Worm (Caenorhabditis elegans): ENCODE measurements around the gene F53E2.2.
A peak's percentile ranks its signal among the peaks of the same experiment; 100 is the strongest.

Gene F53E2.2

DNA sequence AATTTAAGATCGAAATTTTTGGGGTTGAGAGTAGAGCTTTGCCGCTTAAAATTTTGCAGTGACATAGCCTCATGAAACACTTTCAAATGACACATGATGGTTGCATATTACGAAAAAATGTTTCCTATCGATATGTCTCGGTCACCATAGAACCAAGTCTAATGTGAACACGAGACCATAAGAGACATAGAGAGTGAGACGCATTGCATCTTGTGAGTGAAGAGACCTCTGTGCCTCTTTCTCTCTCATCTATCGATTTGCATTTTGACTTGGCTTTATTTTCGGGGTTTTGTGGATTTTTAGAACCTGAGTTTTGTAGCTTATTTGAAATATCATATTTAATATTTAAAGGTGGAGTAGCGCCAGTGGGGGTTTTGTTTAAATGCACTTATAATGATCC is 7.9 kb upstream of the F53E2.2 start:
- TF ChIP-seq nhr-2 (tag; optimal IDR thresholded peaks at IDR 0.05) (no peak), unc-120 (tag; optimal IDR thresholded peaks at IDR 0.05; ENCODE audit: poor library complexity, severe bottlenecking) (peak; percentile 23)

DNA sequence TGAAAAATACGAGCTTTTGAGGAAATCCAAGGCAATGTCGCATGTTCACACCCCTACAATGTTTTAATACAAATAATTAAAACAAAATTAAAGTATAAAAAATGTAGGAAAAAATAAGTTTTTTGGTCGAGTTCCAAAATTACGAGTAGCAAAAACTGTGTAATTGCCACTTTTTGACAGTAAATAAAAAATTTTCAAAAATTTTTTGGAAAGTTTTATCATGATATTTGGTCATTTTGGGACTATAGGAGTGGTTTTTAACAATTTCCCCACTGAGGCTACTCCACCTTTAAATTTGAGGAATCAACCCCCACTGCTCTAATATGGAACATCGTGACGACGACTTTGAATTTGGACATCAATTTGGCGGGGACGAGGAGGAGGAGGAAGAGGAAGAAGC is 7.4 kb upstream of the F53E2.2 start, which contains the start of gene gid-8:
Gene gid-8, plus strand, starts transcription at position 301 of the 400 bp plus-strand sequence.
- TF ChIP-seq ceh-83 (GFP tag; optimal IDR thresholded peaks at IDR 0.05) (no peak), hlh-1 (tag; optimal IDR thresholded peaks at IDR 0.05) (no peak), M03D4.4 (tag; optimal IDR thresholded peaks at IDR 0.05) (no peak), ham-2 (GFP tag; optimal IDR thresholded peaks at IDR 0.05) (no peak), drap-1 (GFP tag; optimal IDR thresholded peaks at IDR 0.05) (no peak), bed-3 (GFP tag; optimal IDR thresholded peaks at IDR 0.05) (no peak), sptf-1 (tag; optimal IDR thresholded peaks at IDR 0.05) (no peak), unc-120 (tag; optimal IDR thresholded peaks at IDR 0.05; ENCODE audit: poor library complexity, severe bottlenecking) (no peak), snpc-4 (tag; optimal IDR thresholded peaks at IDR 0.05) (no peak), sem-2 (GFP tag; optimal IDR thresholded peaks at IDR 0.05) (no peak), lsy-2 (tag; optimal IDR thresholded peaks at IDR 0.05) (no peak), pha-4 (tag; optimal IDR thresholded peaks at IDR 0.05) (no peak), unc-39 (tag; optimal IDR thresholded peaks at IDR 0.05) (no peak), ceh-39 (tag; optimal IDR thresholded peaks at IDR 0.05) (no peak), mab-5 (tag; optimal IDR thresholded peaks at IDR 0.05) (no peak), elt-1 (tag; optimal IDR thresholded peaks at IDR 0.05; ENCODE audit: borderline replicate concordance, insufficient read depth) (no peak), mep-1 (tag; optimal IDR thresholded peaks at IDR 0.05) (no peak), ceh-43 (GFP tag; optimal IDR thresholded peaks at IDR 0.05) (no peak), ztf-11 (tag; optimal IDR thresholded peaks at IDR 0.05) (no peak)

DNA sequence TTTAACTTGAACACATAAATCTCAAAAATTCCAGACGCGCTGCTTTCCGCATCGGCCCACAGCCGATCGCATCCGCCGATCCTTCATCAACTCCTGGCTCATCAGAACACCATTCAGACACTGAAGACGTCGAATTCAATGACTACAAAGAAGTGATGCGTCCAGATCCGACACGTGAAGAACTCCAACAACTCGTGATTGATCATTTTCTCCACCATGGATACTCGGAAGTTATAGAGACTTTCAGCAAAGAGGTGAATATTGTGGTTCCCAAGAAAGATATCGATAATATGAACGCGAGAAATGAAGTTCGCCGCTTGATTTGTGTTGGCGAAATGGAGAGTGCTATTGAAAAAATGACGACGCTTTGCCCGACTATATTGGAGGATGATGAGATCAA is 6.0 kb upstream of the F53E2.2 start:
- TF ChIP-seq pha-4 (tag; optimal IDR thresholded peaks at IDR 0.05) (no peak), nhr-76 (tag; optimal IDR thresholded peaks at IDR 0.05) (no peak), cnd-1 (tag; optimal IDR thresholded peaks at IDR 0.05) (no peak), flh-1 (GFP tag; optimal IDR thresholded peaks at IDR 0.05) (no peak), ham-2 (GFP tag; optimal IDR thresholded peaks at IDR 0.05) (no peak), drap-1 (GFP tag; optimal IDR thresholded peaks at IDR 0.05) (no peak), lin-32 (GFP tag; optimal IDR thresholded peaks at IDR 0.05) (no peak), mab-5 (tag; optimal IDR thresholded peaks at IDR 0.05) (no peak), ceh-83 (GFP tag; optimal IDR thresholded peaks at IDR 0.05) (no peak), mls-2 (tag; optimal IDR thresholded peaks at IDR 0.05) (no peak), unc-39 (tag; optimal IDR thresholded peaks at IDR 0.05) (no peak)

DNA sequence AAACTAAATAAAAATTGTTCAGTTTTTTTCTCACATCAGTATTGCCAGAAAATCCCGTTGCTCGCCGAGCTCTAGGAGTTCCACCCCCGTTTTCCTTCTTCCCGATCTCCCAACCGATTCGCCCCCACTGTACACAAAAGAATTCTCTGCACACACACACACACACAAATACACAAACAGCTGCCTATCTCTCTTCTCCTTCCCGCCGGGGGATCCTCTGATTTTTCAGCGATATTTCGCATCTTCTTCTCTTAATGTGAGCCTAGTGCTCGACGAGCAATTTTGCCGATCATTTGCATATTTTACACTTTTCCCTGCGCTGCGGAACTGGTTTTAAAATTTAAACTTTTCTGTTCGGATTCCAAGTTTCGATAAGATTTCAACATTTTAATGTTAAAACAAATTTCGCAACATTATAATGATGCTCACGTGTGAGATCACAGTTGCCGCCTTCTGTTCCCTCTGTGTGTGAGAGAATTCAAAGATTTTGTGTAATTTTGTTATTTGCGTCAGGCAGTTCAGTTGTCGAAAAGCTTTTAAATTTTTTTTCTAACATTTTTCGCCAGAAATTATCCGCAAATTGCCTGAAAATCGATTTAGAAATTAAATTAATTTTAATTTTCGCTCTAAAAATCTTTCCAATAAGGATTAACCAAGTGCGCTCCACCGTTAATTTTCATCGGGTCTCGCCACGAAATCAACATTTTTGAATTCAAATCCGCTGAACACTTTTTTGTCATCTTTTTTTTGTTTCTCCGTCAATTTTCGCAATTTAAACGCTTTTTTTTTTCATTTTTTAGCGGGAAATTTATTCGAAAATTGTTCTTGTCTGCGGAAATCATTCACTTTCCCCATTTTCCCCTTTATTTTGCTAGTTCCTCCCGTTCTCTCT is 3.6 kb upstream of the F53E2.2 start:
- TF ChIP-seq mep-1 (tag; optimal IDR thresholded peaks at IDR 0.05) (peak; percentile 64), unc-120 (tag; optimal IDR thresholded peaks at IDR 0.05; ENCODE audit: poor library complexity, severe bottlenecking) (peak; percentile 64), unc-62 (GFP tag; optimal IDR thresholded peaks at IDR 0.05) (peak; percentile 23), flh-1 (GFP tag; optimal IDR thresholded peaks at IDR 0.05) (no peak), nhr-2 (tag; optimal IDR thresholded peaks at IDR 0.05) (no peak), hlh-1 (tag; optimal IDR thresholded peaks at IDR 0.05) (peak; percentile 95), lsy-2 (tag; optimal IDR thresholded peaks at IDR 0.05) (peak; percentile 47), ceh-83 (GFP tag; optimal IDR thresholded peaks at IDR 0.05) (no peak), ceh-39 (tag; optimal IDR thresholded peaks at IDR 0.05) (no peak), pha-4 (tag; optimal IDR thresholded peaks at IDR 0.05) (peak; percentile 32), ces-1 (GFP tag; optimal IDR thresholded peaks at IDR 0.05) (peak; percentile 80), nhr-237 (tag; optimal IDR thresholded peaks at IDR 0.05) (peak; percentile 10), nhr-76 (tag; optimal IDR thresholded peaks at IDR 0.05) (no peak)

DNA sequence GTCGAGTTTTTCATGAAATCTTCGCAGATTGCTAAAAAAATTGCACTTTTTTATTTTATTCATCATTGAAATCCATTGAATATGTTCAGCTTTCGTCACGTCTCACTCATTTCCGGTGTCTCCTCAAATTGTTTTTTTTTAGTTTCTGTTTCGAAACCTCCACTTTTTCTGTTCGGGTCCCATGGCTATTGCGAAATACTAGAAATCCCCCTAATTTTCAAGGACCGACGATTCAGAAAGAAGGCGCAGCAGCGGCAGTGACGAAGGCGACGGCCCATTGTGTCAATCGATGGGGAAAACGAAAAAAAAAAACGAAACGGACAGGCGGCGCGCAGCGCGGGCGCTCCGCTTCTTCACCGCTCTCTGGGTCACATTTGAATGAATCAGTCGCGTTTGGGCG is 2.9 kb upstream of the F53E2.2 start:
- TF ChIP-seq hlh-1 (tag; optimal IDR thresholded peaks at IDR 0.05) (no peak), unc-62 (GFP tag; optimal IDR thresholded peaks at IDR 0.05) (no peak), mls-2 (tag; optimal IDR thresholded peaks at IDR 0.05) (no peak), elt-3 (tag; optimal IDR thresholded peaks at IDR 0.05) (no peak), sem-2 (GFP tag; optimal IDR thresholded peaks at IDR 0.05) (no peak), nhr-237 (tag; optimal IDR thresholded peaks at IDR 0.05) (no peak), pha-4 (tag; optimal IDR thresholded peaks at IDR 0.05) (no peak), sptf-1 (tag; optimal IDR thresholded peaks at IDR 0.05) (no peak), mep-1 (tag; optimal IDR thresholded peaks at IDR 0.05) (no peak), ztf-11 (tag; optimal IDR thresholded peaks at IDR 0.05) (no peak)

Data from whole organism, mixed stage, embryonic.